Fruit fly (Drosophila melanogaster) whole organism, embryonic: ENCODE measurements around the gene smid.

ENCODE experiments used
- CG15073 ChIP-seq: fragments of 200-800 bp; sonication (Bioruptor generic); optimal IDR thresholded peaks from 2 replicates; lab custom pipeline; 2016; ENCODE audit warnings: missing biosample characterization, missing genetic modification characterization
- CG34422 ChIP-seq: fragments of 200-800 bp; sonication (Bioruptor generic); IDR thresholded peaks from 3 replicates; pipeline ENCODE4 v1.3.6; 2022; ENCODE audit warnings: missing biosample characterization, missing genetic modification characterization
- CG8359 ChIP-seq: fragments of 200-800 bp; sonication (Bioruptor generic); optimal IDR thresholded peaks from 2 replicates; lab custom pipeline; 2017; ENCODE audit warnings: missing biosample characterization, mild to moderate bottlenecking, missing genetic modification characterization, borderline replicate concordance
- Sox102F ChIP-seq: fragments of 200-800 bp; sonication (Bioruptor generic); optimal IDR thresholded peaks from 2 replicates; lab custom pipeline; 2018; ENCODE audit warnings: missing biosample characterization, mild to moderate bottlenecking, missing genetic modification characterization, moderate library complexity
- pnt ChIP-seq: fragments of 200-800 bp; sonication (Bioruptor generic); optimal IDR thresholded peaks from 3 replicates; lab custom pipeline; 2016; ENCODE audit warnings: missing biosample characterization, missing genetic modification characterization

dm6 chr3L:7390442-7390841 lies 9.0 kb downstream of the smid start, which contains the start of gene CG8563:
- TF ChIP-seq CG15073 (GFP tag; lab: Kevin White, UChicago) (no peak), CG34422 (GFP tag; lab: Robert Waterston, UW) (no peak), pnt (GFP tag; lab: Kevin White, UChicago) (no peak), CG8359 (no peak), Sox102F (GFP tag; lab: Kevin White, UChicago) (no peak)
